Fruit fly (Drosophila melanogaster) whole organism, pupa: ENCODE results near the gene vito.

Source experiments
- CG12605 ChIP-seq: fragments of 200-800 bp; sonication (Bioruptor generic); IDR thresholded peaks from 2 replicates; pipeline ENCODE4 v1.3.6; 2022; ENCODE audit warnings: missing biosample characterization, missing genetic modification characterization
- CG4496 ChIP-seq: fragments of 200-800 bp; sonication (Bioruptor generic); IDR thresholded peaks from 3 replicates; pipeline ENCODE4 v1.3.6; 2022; ENCODE audit warnings: missing biosample characterization, missing genetic modification characterization
- CG8159 ChIP-seq: fragments of 200-800 bp; sonication (Bioruptor generic); optimal IDR thresholded peaks from 3 replicates; lab custom pipeline; 2018; ENCODE audit warnings: missing biosample characterization, mild to moderate bottlenecking, missing genetic modification characterization, moderate library complexity

DNA sequence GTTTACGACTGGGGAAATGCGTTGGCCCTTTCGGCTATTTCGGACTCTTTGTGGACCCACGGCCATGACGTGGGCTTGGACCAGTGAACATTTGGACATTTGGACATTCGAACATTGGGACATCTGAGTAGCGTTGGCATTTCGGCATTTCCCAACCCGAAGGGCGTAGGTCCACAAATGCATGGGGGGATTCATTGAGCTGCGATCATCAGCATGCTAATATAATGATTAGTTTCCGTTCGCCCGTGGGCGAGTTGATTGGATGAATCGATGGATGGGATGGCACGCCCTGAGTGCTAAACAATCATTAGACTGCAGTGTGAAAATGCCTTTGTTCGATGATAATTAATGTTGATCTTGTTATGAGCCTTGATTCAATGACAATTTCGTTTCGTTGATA is 10.3 kb upstream of the vito start:
- no peak for TF ChIP-seq CG4496
- TF ChIP-seq CG8159 (tag; lab: Kevin White, UChicago) = no peak
- no peak for TF ChIP-seq CG12605 (GFP tag; lab: Robert Waterston, UW)
